Worm (Caenorhabditis elegans) whole organism, young adult: ENCODE measurements around the gene npr-20.

Experiments
- ccch-3 ChIP-seq: fragments of 200-800 bp; sonication (Bioruptor generic); optimal IDR thresholded peaks from 2 replicates; lab custom pipeline; 2018; ENCODE audit warnings: mild to moderate bottlenecking, missing genetic modification characterization, missing compliant biosample characterization
- let-607 ChIP-seq, 2 experiments: fragments of 200-800 bp in 1 of 2; sonication (Bioruptor generic) in 1 of 2; sonication (generic microtip) in 1 of 2; optimal IDR thresholded peaks; 2 replicates each; lab custom pipeline; 2016 to 2018; ENCODE audit warnings: mild to moderate bottlenecking in 2 of 2, missing compliant biosample characterization in 2 of 2, missing genetic modification characterization in 2 of 2, moderate library complexity in 2 of 2, missing genotype in 1 of 2
- madf-3 ChIP-seq: fragments of 200-800 bp; sonication (Bioruptor generic); IDR thresholded peaks from 2 replicates; pipeline ENCODE4 v1.3.6; 2022; ENCODE audit warnings: missing genetic modification reagents, missing genetic modification characterization, missing compliant biosample characterization
- ztf-6 ChIP-seq: fragments of 200-800 bp; sonication (Bioruptor generic); IDR thresholded peaks from 2 replicates; pipeline ENCODE4 v1.3.6; 2022; ENCODE audit warnings: missing genetic modification reagents, missing genetic modification characterization, missing compliant biosample characterization

DNA sequence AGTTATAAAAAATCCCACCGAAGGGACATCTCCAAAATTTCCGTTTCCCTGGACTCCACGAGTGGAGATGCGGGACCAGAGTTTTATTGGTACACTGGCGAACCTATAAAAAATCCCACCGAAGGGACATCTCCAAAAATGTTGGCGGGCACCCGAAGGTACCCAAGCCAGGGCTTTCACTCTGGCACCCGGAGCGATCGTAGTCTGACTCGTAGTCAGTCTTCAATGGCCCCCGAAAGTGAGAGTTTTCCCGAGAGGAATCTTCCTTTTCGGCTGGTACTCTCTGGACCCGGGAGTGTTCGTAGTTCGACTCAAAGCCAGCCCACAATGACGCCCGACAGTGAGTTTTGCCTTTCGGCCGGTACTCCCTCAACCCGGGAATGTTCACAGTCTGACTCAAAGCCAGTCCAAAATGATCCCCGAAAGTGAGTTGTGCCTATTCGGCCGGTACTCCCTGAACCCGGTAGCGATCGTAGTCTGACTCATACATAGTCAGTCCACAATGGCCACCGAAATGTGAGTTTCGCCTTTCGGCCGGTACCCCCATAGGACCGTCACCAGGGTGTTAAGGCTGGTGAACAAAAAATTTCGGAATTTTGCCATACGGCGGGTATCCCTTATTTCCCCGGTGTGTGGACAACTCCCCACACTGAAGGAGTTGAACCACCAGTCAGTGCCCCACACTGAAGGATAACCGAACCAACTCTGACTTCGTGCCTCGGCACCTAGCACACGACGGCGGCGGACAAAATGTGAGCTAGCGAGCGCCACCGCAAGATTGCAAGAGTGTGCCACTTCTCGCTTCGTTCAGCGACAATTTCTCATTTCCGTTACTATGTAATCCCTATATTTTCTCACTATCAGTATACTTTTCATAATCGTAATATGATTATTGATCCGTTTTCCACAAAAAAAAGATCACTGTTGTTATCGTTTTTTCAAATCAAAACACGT is 12.3 kb upstream of the npr-20 start:
- TF ChIP-seq madf-3 = no peak
- no peak for TF ChIP-seq ccch-3 (GFP tag; lab: Kevin White, UChicago)
- TF ChIP-seq ztf-6 (GFP tag; lab: Robert Waterston, UW) = no peak
- no peak for TF ChIP-seq let-607 (tag; optimal IDR thresholded peaks at IDR 0.05; lab: Kevin White, UChicago)
